Worm (Caenorhabditis elegans) whole organism, L4/young adult: ENCODE measurements around the gene chil-7.
A peak's percentile ranks its signal among the peaks of the same experiment; 100 is the strongest.

Experiments used
- W03F9.2 ChIP-seq: fragments of 150-350 bp; optimal IDR thresholded peaks from 2 replicates; lab custom pipeline; 2014; ENCODE audit warnings: missing biosample characterization, missing genetic modification characterization
- dao-5 ChIP-seq: sonication (generic microtip); optimal IDR thresholded peaks from 2 replicates; lab custom pipeline; 2016; ENCODE audit warnings: missing genotype, missing genetic modification characterization, moderate library complexity, missing compliant biosample characterization
- him-1 ChIP-seq: sonication (generic microtip); optimal IDR thresholded peaks from 2 replicates; lab custom pipeline; 2016; ENCODE audit warnings: missing genotype, missing genetic modification reagents, missing genetic modification characterization, missing compliant biosample characterization

Gene chil-7

ce11 chrII:9871061-9871460, at the start of gene chil-7:
Gene chil-7, minus strand, starts transcription at chrII:9871172.
- TF ChIP-seq dao-5 (tag; lab: Kevin White, UChicago) (no peak), him-1 (tag; lab: Kevin White, UChicago) (no peak), W03F9.2 (tag; lab: Kevin White, UChicago) (no peak)

ce11 chrII:9920468-9920867, 49.5 kb upstream of the chil-7 start, which contains the start of gene pho-10:
Gene pho-10, minus strand, starts transcription at chrII:9920568.
- TF ChIP-seq dao-5 (tag; lab: Kevin White, UChicago), result no peak
- no peak for TF ChIP-seq him-1 (tag; lab: Kevin White, UChicago)

- TF ChIP-seq W03F9.2 (tag; lab: Kevin White, UChicago) (no peak), dao-5 (tag; lab: Kevin White, UChicago) (no peak), him-1 (tag; lab: Kevin White, UChicago) (no peak)
Measured at ce11 chrII:9917904-9918303, 46.9 kb upstream of the chil-7 start, which contains the start of gene C05C10.8. Gene C05C10.8, minus strand, starts transcription at chrII:9918004.

ce11 chrII:9916177-9916576, 45.2 kb upstream of the chil-7 start, which contains the start of gene F26C11.4:
Gene F26C11.4, minus strand, starts transcription at chrII:9916277.
- no peak for TF ChIP-seq dao-5 (tag; lab: Kevin White, UChicago)
- TF ChIP-seq W03F9.2 (tag; lab: Kevin White, UChicago), result no peak
- TF ChIP-seq him-1 (tag; lab: Kevin White, UChicago), result no peak

- no peak for TF ChIP-seq dao-5 (tag; lab: Kevin White, UChicago)
- TF ChIP-seq him-1 (tag; lab: Kevin White, UChicago), result no peak
- no peak for TF ChIP-seq W03F9.2 (tag; lab: Kevin White, UChicago)
Measured at ce11 chrII:9914999-9915398, 44.0 kb upstream of the chil-7 start, which contains the start of gene F26C11.3. Gene F26C11.3, minus strand, starts transcription at chrII:9915099.

ce11 chrII:9904459-9904858, 33.5 kb upstream of the chil-7 start:
- TF ChIP-seq him-1 (tag; lab: Kevin White, UChicago) (no peak), dao-5 (tag; lab: Kevin White, UChicago) (no peak), W03F9.2 (tag; lab: Kevin White, UChicago) (no peak)

- TF ChIP-seq him-1 (tag; lab: Kevin White, UChicago) (no peak), W03F9.2 (tag; lab: Kevin White, UChicago) (no peak), dao-5 (tag; lab: Kevin White, UChicago) (no peak)
Measured at ce11 chrII:9900276-9900675, 29.3 kb upstream of the chil-7 start, which contains the start of gene unc-4. Gene unc-4, minus strand, starts transcription at chrII:9900376.

ce11 chrII:9898744-9899143, 27.8 kb upstream of the chil-7 start:
- TF ChIP-seq dao-5 (tag; lab: Kevin White, UChicago), result no peak
- no peak for TF ChIP-seq W03F9.2 (tag; lab: Kevin White, UChicago)
- TF ChIP-seq him-1 (tag; lab: Kevin White, UChicago), result no peak

ce11 chrII:9895173-9895572, 24.2 kb upstream of the chil-7 start:
- TF ChIP-seq him-1 (tag; lab: Kevin White, UChicago) (no peak), W03F9.2 (tag; lab: Kevin White, UChicago) (no peak), dao-5 (tag; lab: Kevin White, UChicago) (no peak)

- TF ChIP-seq W03F9.2 (tag; lab: Kevin White, UChicago) (no peak), him-1 (tag; lab: Kevin White, UChicago) (no peak), dao-5 (tag; lab: Kevin White, UChicago) (no peak)
Measured at ce11 chrII:9894435-9894834, 23.5 kb upstream of the chil-7 start, which contains the start of gene F26C11.1. Gene F26C11.1, plus strand, starts transcription at chrII:9894735.

- TF ChIP-seq W03F9.2 (tag; lab: Kevin White, UChicago) (peak; percentile 74), dao-5 (tag; lab: Kevin White, UChicago) (no peak), him-1 (tag; lab: Kevin White, UChicago) (no peak)
Measured at ce11 chrII:9892409-9892808, 21.4 kb upstream of the chil-7 start, which contains the start of gene C08H9.16. Gene C08H9.16, plus strand, starts transcription at chrII:9892778.

ce11 chrII:9891823-9892222, 20.9 kb upstream of the chil-7 start:
- TF ChIP-seq W03F9.2 (tag; lab: Kevin White, UChicago) (no peak), dao-5 (tag; lab: Kevin White, UChicago) (no peak), him-1 (tag; lab: Kevin White, UChicago) (no peak)

- TF ChIP-seq W03F9.2 (tag; lab: Kevin White, UChicago) (no peak), dao-5 (tag; lab: Kevin White, UChicago) (no peak)
Measured at ce11 chrII:9891031-9891689, 20.2 kb upstream of the chil-7 start, which contains the start of gene vgln-1. Gene vgln-1, minus strand, starts transcription at chrII:9891081.

ce11 chrII:9888549-9888948, 17.6 kb upstream of the chil-7 start:
- TF ChIP-seq him-1 (tag; lab: Kevin White, UChicago), result no peak
- TF ChIP-seq W03F9.2 (tag; lab: Kevin White, UChicago), result no peak
- TF ChIP-seq dao-5 (tag; lab: Kevin White, UChicago), result no peak
